Worm (Caenorhabditis elegans) whole organism, L1 larva: Measurements from ENCODE around the gene ZK697.8.

ENCODE experiments used
- C04F5.9 ChIP-seq: sonication (generic microtip); optimal IDR thresholded peaks from 2 replicates; lab custom pipeline; 2016; ENCODE audit warnings: missing genetic modification characterization, missing compliant biosample characterization
- C16A3.4 ChIP-seq: fragments of 150-350 bp; optimal IDR thresholded peaks from 2 replicates; lab custom pipeline; 2014; ENCODE audit warnings: missing biosample characterization, missing genetic modification characterization
- elt-2 ChIP-seq: sonication (generic microtip); optimal IDR thresholded peaks from 2 replicates; lab custom pipeline; 2016; ENCODE audit warnings: missing genetic modification characterization, mild to moderate bottlenecking, inconsistent platforms, missing compliant biosample characterization, missing genetic modification reagents
- ets-5 ChIP-seq: fragments of 200-800 bp; sonication (Bioruptor generic); IDR thresholded peaks from 2 replicates; pipeline ENCODE4 v1.3.6; 2022; ENCODE audit warnings: missing genetic modification characterization, missing compliant biosample characterization
- fkh-8 ChIP-seq: sonication (generic microtip); optimal IDR thresholded peaks from 2 replicates; lab custom pipeline; 2016; ENCODE audit warnings: mild to moderate bottlenecking, missing genetic modification characterization, missing compliant biosample characterization
- irx-1 ChIP-seq: sonication (generic microtip); optimal IDR thresholded peaks from 2 replicates; lab custom pipeline; 2016; ENCODE audit warnings: missing genetic modification characterization, missing compliant biosample characterization
- isw-1 ChIP-seq: fragments of 200-800 bp; sonication (Bioruptor generic); IDR thresholded peaks from 2 replicates; pipeline ENCODE4 v1.3.6; 2022; ENCODE audit warnings: missing genetic modification characterization, missing compliant biosample characterization
- jun-1 ChIP-seq: fragments of 150-350 bp; optimal IDR thresholded peaks from 2 replicates; lab custom pipeline; 2014; ENCODE audit warnings: missing biosample characterization, missing genetic modification reagents, missing genetic modification characterization
- nhr-237 ChIP-seq: fragments of 150-350 bp; optimal IDR thresholded peaks from 2 replicates; lab custom pipeline; 2014; ENCODE audit warnings: missing biosample characterization, missing genetic modification characterization
- nhr-71 ChIP-seq: sonication (generic microtip); optimal IDR thresholded peaks from 2 replicates; lab custom pipeline; 2016; ENCODE audit warnings: mild to moderate bottlenecking, missing genetic modification characterization, moderate library complexity, missing compliant biosample characterization
- snu-23 ChIP-seq: sonication (generic microtip); optimal IDR thresholded peaks from 2 replicates; lab custom pipeline; 2016; ENCODE audit warnings: missing genetic modification characterization, missing compliant biosample characterization
- swsn-7 ChIP-seq: sonication (generic microtip); optimal IDR thresholded peaks from 2 replicates; lab custom pipeline; 2016; ENCODE audit warnings: missing genetic modification characterization, missing compliant biosample characterization
- unc-30 ChIP-seq: sonication (generic microtip); optimal IDR thresholded peaks from 2 replicates; lab custom pipeline; 2017; ENCODE audit warnings: missing biosample characterization, missing genetic modification characterization
- zag-1 ChIP-seq: fragments of 150-350 bp; optimal IDR thresholded peaks from 2 replicates; lab custom pipeline; 2014; ENCODE audit warnings: missing biosample characterization, missing genetic modification characterization

The ZK697.8 gene

DNA sequence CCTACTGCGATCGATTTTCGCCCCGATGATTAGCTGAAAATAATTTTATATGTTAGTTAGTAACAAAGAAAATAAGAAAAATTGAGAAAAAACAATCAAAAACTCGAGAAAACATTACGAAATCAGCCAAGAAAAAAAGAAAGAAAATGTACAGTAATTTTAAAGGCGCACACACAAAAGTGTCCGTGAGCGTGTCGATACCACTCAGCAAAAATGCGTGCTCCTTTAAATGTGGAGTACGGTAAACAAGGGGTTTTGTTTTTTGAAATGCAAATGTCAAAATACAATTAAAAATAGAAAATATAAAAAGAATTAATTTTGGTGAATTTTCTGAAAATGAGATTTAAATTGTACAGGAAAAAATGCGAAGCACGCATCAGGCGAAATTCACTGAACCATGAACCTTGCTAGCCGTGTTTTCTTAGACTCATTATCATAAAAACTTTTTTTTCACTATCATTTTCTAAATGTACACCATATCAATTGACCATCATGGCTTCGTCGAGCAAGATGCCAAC lies 47.3 kb downstream of the ZK697.8 start, which contains the start of gene srw-90:
Gene srw-90 (plus strand): TSS at position 468 of the 518 bp plus-strand sequence.
- no peak for TF ChIP-seq jun-1 (tag; lab: Kevin White, UChicago)
- no peak for TF ChIP-seq fkh-8
- TF ChIP-seq elt-2 = no peak
- no peak for TF ChIP-seq snu-23 (GFP tag; lab: Kevin White, UChicago)
- no peak for TF ChIP-seq zag-1 (tag; lab: Kevin White, UChicago)
- no peak for TF ChIP-seq unc-30
- no peak for TF ChIP-seq swsn-7 (tag; lab: Kevin White, UChicago)
- no peak for TF ChIP-seq ets-5 (GFP tag; lab: Robert Waterston, UW)
- no peak for TF ChIP-seq C16A3.4 (tag; lab: Kevin White, UChicago)
- no peak for TF ChIP-seq isw-1 (GFP tag; lab: Robert Waterston, UW)
- no peak for TF ChIP-seq nhr-237 (tag; lab: Kevin White, UChicago)
- TF ChIP-seq irx-1 (tag; lab: Kevin White, UChicago) = no peak
- no peak for TF ChIP-seq C04F5.9 (tag; lab: Kevin White, UChicago)
- TF ChIP-seq, all 84 proteins: peak for 0

DNA sequence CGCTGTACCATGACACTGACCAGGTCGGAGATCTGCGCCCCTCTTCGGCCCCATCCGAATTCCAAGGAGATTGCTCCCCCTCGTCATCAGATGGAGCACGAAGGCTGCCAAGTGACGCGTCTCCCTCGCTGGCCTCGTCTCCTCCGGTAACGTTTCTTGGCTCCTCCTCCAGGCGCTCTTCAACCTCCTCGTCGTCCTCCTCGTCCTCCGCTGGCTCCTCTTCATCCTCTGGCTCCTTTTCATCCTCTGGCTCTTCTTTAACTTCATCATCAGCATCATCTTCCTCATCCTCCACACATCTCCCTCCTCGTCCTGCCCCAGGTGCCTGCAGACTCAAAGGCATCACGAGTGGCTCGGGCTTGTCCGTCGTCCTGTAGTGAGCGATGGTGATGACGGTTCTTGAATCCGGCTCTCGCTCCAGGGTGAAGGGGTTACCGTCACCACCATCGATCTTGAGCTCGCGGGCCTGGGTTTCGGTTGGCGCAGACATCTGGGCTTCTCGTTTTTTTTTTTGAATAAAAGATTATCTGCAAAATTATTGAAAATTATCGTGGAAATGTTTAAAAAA lies 49.6 kb downstream of the ZK697.8 start:
- TF ChIP-seq nhr-71 (tag; lab: Kevin White, UChicago) = no peak
- TF ChIP-seq, all 84 proteins: peak for 0
